Worm (Caenorhabditis elegans) whole organism, L1 larva: ENCODE data around the gene F42C5.9.

Source experiments
- ces-1 ChIP-seq: fragments of 150-350 bp; optimal IDR thresholded peaks from 2 replicates; lab custom pipeline; 2014; ENCODE audit warnings: missing biosample characterization, missing genetic modification reagents, missing genetic modification characterization
- nhr-237 ChIP-seq: fragments of 150-350 bp; optimal IDR thresholded peaks from 2 replicates; lab custom pipeline; 2014; ENCODE audit warnings: missing biosample characterization, missing genetic modification characterization
- snpc-4 ChIP-seq: fragments of 150-350 bp; optimal IDR thresholded peaks from 2 replicates; lab custom pipeline; 2014; ENCODE audit warnings: missing biosample characterization, missing genetic modification characterization

ce11 chrIV:7328918-7329317 is 12.0 kb upstream of the F42C5.9 start, which contains the start of gene sqst-2:
- TF ChIP-seq nhr-237 (tag; lab: Kevin White, UChicago) (no peak), snpc-4 (tag; lab: Kevin White, UChicago) (no peak), ces-1 (no peak)
